Worm (Caenorhabditis elegans) whole organism, late embryonic: Measurements from ENCODE around the gene str-243.

ENCODE experiments used
- C08G9.2 ChIP-seq: sonication (generic microtip); optimal IDR thresholded peaks from 2 replicates; lab custom pipeline; 2016; ENCODE audit warnings: mild to moderate bottlenecking, missing genetic modification characterization, moderate library complexity, missing compliant biosample characterization
- C38D4.7 ChIP-seq: fragments of 200-800 bp; sonication (Bioruptor generic); optimal IDR thresholded peaks from 2 replicates; lab custom pipeline; 2018; ENCODE audit warnings: mild to moderate bottlenecking, missing genetic modification characterization, moderate library complexity, missing compliant biosample characterization
- F13H6.1 ChIP-seq: sonication (generic microtip); optimal IDR thresholded peaks from 2 replicates; lab custom pipeline; 2016; ENCODE audit warnings: missing genetic modification characterization, missing compliant biosample characterization
- K09A11.1 ChIP-seq: sonication (generic microtip); optimal IDR thresholded peaks from 2 replicates; lab custom pipeline; 2017; ENCODE audit warnings: antibody characterized with exemption, mild to moderate bottlenecking, missing genetic modification characterization, missing compliant biosample characterization; ENCODE audit not compliant: insufficient read depth
- T23F11.4 ChIP-seq: fragments of 200-800 bp; sonication (Bioruptor generic); optimal IDR thresholded peaks from 2 replicates; lab custom pipeline; 2018; ENCODE audit warnings: mild to moderate bottlenecking, missing genetic modification characterization, missing compliant biosample characterization
- ceh-14 ChIP-seq: sonication (generic microtip); optimal IDR thresholded peaks from 2 replicates; lab custom pipeline; 2016; ENCODE audit warnings: missing genotype, missing genetic modification characterization, missing compliant biosample characterization
- ceh-18 ChIP-seq: sonication (generic microtip); optimal IDR thresholded peaks from 2 replicates; lab custom pipeline; 2016; ENCODE audit warnings: missing genetic modification characterization, missing compliant biosample characterization
- ceh-2 ChIP-seq: sonication (generic microtip); optimal IDR thresholded peaks from 2 replicates; lab custom pipeline; 2016; ENCODE audit warnings: missing genotype, missing genetic modification characterization, missing compliant biosample characterization
- ceh-45 ChIP-seq: fragments of 200-800 bp; sonication (Bioruptor generic); IDR thresholded peaks from 2 replicates; pipeline ENCODE4 v1.3.6; 2022; ENCODE audit warnings: missing genetic modification reagents, missing genetic modification characterization, missing compliant biosample characterization
- ceh-6 ChIP-seq: fragments of 200-800 bp; sonication (Bioruptor generic); optimal IDR thresholded peaks from 2 replicates; lab custom pipeline; 2018; ENCODE audit warnings: mild to moderate bottlenecking, missing genetic modification characterization, missing compliant biosample characterization
- ceh-9 ChIP-seq: sonication (generic microtip); optimal IDR thresholded peaks from 2 replicates; lab custom pipeline; 2016; ENCODE audit warnings: mild to moderate bottlenecking, missing genetic modification characterization, inconsistent platforms, missing compliant biosample characterization
- che-1 ChIP-seq: sonication (generic microtip); optimal IDR thresholded peaks from 2 replicates; lab custom pipeline; 2016; ENCODE audit warnings: mild to moderate bottlenecking, missing genetic modification characterization, missing compliant biosample characterization
- dmd-4 ChIP-seq: sonication (generic microtip); optimal IDR thresholded peaks from 2 replicates; lab custom pipeline; 2016; ENCODE audit warnings: borderline replicate concordance, missing genetic modification characterization, missing compliant biosample characterization
- dve-1 ChIP-seq: sonication (generic microtip); optimal IDR thresholded peaks from 2 replicates; lab custom pipeline; 2017; ENCODE audit warnings: antibody characterized with exemption, mild to moderate bottlenecking, missing genetic modification characterization, missing compliant biosample characterization
- elt-4 ChIP-seq: sonication (generic microtip); optimal IDR thresholded peaks from 2 replicates; lab custom pipeline; 2016; ENCODE audit warnings: missing genetic modification characterization, missing compliant biosample characterization
- ets-4 ChIP-seq: sonication (generic microtip); optimal IDR thresholded peaks from 2 replicates; lab custom pipeline; 2016; ENCODE audit warnings: missing genetic modification characterization, missing compliant biosample characterization
- eyg-1 ChIP-seq: sonication (generic microtip); optimal IDR thresholded peaks from 2 replicates; lab custom pipeline; 2016; ENCODE audit warnings: missing genotype, missing genetic modification characterization, missing compliant biosample characterization
- fkh-10 ChIP-seq: fragments of 150-350 bp; optimal IDR thresholded peaks from 2 replicates; lab custom pipeline; 2014; ENCODE audit warnings: missing biosample characterization, missing genetic modification reagents, missing genetic modification characterization
- gmeb-2 ChIP-seq: sonication (generic microtip); optimal IDR thresholded peaks from 2 replicates; lab custom pipeline; 2016; ENCODE audit warnings: missing genetic modification characterization, inconsistent platforms, missing compliant biosample characterization
- hlh-13 ChIP-seq: fragments of 200-800 bp; sonication (Bioruptor generic); optimal IDR thresholded peaks from 2 replicates; lab custom pipeline; 2018; ENCODE audit warnings: mild to moderate bottlenecking, missing genetic modification characterization, missing compliant biosample characterization
- hlh-15 ChIP-seq: sonication (generic microtip); optimal IDR thresholded peaks from 2 replicates; lab custom pipeline; 2016; ENCODE audit warnings: missing genetic modification characterization, missing compliant biosample characterization
- hlh-30 ChIP-seq: sonication (generic microtip); optimal IDR thresholded peaks from 2 replicates; lab custom pipeline; 2017; ENCODE audit warnings: antibody characterized with exemption, missing genetic modification characterization, missing compliant biosample characterization; ENCODE audit not compliant: insufficient read depth
- hlh-6 ChIP-seq: sonication (generic microtip); optimal IDR thresholded peaks from 2 replicates; lab custom pipeline; 2016; ENCODE audit warnings: missing genotype, missing genetic modification characterization, missing compliant biosample characterization
- hlh-8 ChIP-seq: sonication (generic microtip); optimal IDR thresholded peaks from 2 replicates; lab custom pipeline; 2016; ENCODE audit warnings: missing genotype, missing genetic modification characterization, missing compliant biosample characterization
- madf-2 ChIP-seq: sonication (generic microtip); optimal IDR thresholded peaks from 2 replicates; lab custom pipeline; 2017; ENCODE audit warnings: missing genetic modification characterization, missing compliant biosample characterization
- npax-4 ChIP-seq: sonication (generic microtip); optimal IDR thresholded peaks from 2 replicates; lab custom pipeline; 2016; ENCODE audit warnings: missing genetic modification characterization, missing compliant biosample characterization
- pax-1 ChIP-seq: fragments of 150-350 bp; optimal IDR thresholded peaks from 2 replicates; lab custom pipeline; 2014; ENCODE audit warnings: missing biosample characterization, missing genetic modification characterization
- pha-4 ChIP-seq: fragments of 150-350 bp; optimal IDR thresholded peaks from 2 replicates; lab custom pipeline; 2018; ENCODE audit warnings: missing biosample characterization, missing genetic modification reagents, missing genetic modification characterization
- sox-2 ChIP-seq: fragments of 200-800 bp; sonication (Bioruptor generic); IDR thresholded peaks from 2 replicates; pipeline ENCODE4 v1.3.6; 2022; ENCODE audit warnings: missing genetic modification reagents, missing genetic modification characterization, missing compliant biosample characterization
- sox-4 ChIP-seq: sonication (generic microtip); optimal IDR thresholded peaks from 2 replicates; lab custom pipeline; 2017; ENCODE audit warnings: mild to moderate bottlenecking, missing genetic modification characterization, inconsistent platforms, missing compliant biosample characterization
- tbx-7 ChIP-seq: sonication (generic microtip); optimal IDR thresholded peaks from 2 replicates; lab custom pipeline; 2016; ENCODE audit warnings: missing genotype, missing genetic modification characterization, missing compliant biosample characterization
- ttx-3 ChIP-seq: sonication (generic microtip); optimal IDR thresholded peaks from 2 replicates; lab custom pipeline; 2016; ENCODE audit warnings: missing genetic modification reagents, missing genetic modification characterization, missing compliant biosample characterization
- unc-3 ChIP-seq, 2 experiments: fragments of 200-800 bp in 1 of 2; sonication (Bioruptor generic) in 1 of 2; sonication (generic microtip) in 1 of 2; conservative IDR thresholded peaks in 1 of 2; optimal IDR thresholded peaks in 1 of 2; 2 replicates each; pipeline versions ENCODE4 v1.3.6 to Lab custom; 2016 to 2022; ENCODE audit warnings: missing compliant biosample characterization in 2 of 2, missing genetic modification characterization in 2 of 2, missing genetic modification reagents in 1 of 2
- unc-42 ChIP-seq: sonication (generic microtip); optimal IDR thresholded peaks from 2 replicates; lab custom pipeline; 2016; ENCODE audit warnings: missing genotype, missing genetic modification characterization, missing compliant biosample characterization
- unc-55 ChIP-seq: sonication (generic microtip); optimal IDR thresholded peaks from 2 replicates; lab custom pipeline; 2017; ENCODE audit warnings: missing biosample characterization, missing genetic modification reagents, missing genetic modification characterization
- unc-86 ChIP-seq: sonication (generic microtip); optimal IDR thresholded peaks from 2 replicates; lab custom pipeline; 2016; ENCODE audit warnings: missing genetic modification characterization, missing compliant biosample characterization
- ztf-16 ChIP-seq: sonication (generic microtip); optimal IDR thresholded peaks from 2 replicates; lab custom pipeline; 2017; ENCODE audit warnings: missing genetic modification characterization, missing compliant biosample characterization

The str-243 gene

DNA sequence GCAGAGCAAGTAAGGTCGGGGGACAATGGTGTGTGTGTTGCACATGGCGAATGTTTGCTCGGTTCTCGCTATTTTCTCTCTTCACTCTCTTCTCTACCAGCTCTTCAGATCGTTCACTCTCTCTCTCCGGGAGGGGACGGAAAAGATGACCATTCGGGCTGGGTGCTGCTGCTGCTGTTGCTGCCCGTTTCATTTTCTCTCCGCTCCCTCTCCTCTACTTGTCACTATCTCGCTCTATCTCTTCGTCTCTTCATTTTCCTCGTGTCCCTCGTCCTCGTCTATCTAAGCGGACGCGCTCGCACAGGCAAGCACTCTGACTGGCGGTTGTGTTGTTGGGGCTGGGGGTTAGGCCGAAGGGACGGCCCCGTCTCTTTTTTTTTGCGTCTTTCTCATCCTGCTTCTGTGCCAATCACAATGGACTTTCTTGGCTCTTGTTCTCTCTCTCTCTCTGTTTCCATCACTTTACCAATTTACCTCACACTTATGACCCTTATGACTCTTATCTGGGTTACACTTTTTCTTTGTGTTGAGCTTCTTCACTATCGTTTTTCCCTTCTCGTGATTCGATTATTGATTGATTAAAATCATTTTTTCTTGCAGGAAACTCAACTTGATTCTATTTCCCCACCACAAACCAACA lies 48.0 kb upstream of the str-243 start, which contains the start of the genes F53E2.2 and unc-60 (continued):
- TF ChIP-seq hlh-6 (tag; lab: Kevin White, UChicago) (peak; percentile 2), pha-4 (no peak), sox-2 (no peak), fkh-10 (no peak), pax-1 (tag; lab: Kevin White, UChicago) (no peak)

DNA sequence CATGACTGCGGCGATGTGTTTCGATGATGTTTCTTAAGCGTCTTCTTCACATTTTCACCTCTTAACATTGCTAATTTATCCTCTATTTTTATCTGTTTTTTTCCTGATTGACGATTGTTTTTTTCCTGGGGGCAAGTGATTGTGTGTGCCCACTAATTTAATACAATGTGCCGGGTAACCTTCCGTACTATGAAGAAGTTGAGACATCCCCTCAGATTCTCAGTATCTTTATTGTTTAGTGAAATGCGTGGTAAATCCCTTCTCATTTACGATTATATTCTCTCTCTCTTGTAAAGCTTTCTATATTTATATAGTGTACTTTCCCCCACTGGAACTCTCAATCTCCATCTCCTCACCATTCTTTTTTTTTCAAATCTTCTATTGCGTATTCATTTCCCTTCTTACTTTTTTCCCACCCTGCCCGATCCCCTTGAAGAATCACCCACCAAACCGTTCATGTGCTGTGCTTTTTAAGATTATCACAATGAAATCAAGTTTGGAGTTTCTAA lies 46.2 kb upstream of the str-243 start:
- TF ChIP-seq elt-4 (tag; lab: Kevin White, UChicago) (no peak), ceh-6 (GFP tag; lab: Kevin White, UChicago) (no peak), K09A11.1 (no peak), gmeb-2 (tag; lab: Kevin White, UChicago) (no peak), pax-1 (tag; lab: Kevin White, UChicago) (no peak), che-1 (no peak), dmd-4 (tag; lab: Kevin White, UChicago) (no peak), tbx-7 (tag; lab: Kevin White, UChicago) (no peak)

DNA sequence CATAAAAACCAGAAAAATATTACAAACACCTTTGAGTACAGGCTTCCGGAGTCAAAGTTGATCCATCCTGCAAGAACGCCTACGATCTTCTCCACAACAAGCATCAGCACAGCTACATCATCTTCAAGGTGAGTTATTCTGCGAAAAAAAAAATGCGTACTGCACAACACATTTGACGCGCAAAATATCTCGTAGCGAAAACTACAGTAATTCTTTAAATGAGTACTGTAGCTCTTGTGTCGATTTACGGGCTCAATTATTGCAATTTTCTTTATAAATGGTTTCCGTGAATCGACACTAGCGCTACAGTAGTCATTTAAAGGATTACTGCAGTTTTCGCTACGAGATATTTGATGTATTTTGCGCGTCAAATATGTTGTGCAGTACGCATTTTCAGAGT lies 45.7 kb upstream of the str-243 start:
- TF ChIP-seq T23F11.4: no peak
- TF ChIP-seq hlh-30 (tag; lab: Kevin White, UChicago): no peak
- no peak for TF ChIP-seq ceh-18 (tag; lab: Kevin White, UChicago)
- no peak for TF ChIP-seq ttx-3
- no peak for TF ChIP-seq ceh-2
- no peak for TF ChIP-seq sox-4
- TF ChIP-seq hlh-8 (tag; lab: Kevin White, UChicago): no peak
- TF ChIP-seq ceh-14 (tag; lab: Kevin White, UChicago): no peak
- TF ChIP-seq ceh-9 (tag; lab: Kevin White, UChicago): no peak
- no peak for TF ChIP-seq hlh-6 (tag; lab: Kevin White, UChicago)
- no peak for TF ChIP-seq unc-55 (GFP tag; lab: Kevin White, UChicago)
- no peak for TF ChIP-seq ets-4 (tag; lab: Kevin White, UChicago)
- TF ChIP-seq sox-2: no peak
- no peak for TF ChIP-seq ztf-16 (tag; lab: Kevin White, UChicago)
- TF ChIP-seq ceh-45 (GFP tag; lab: Robert Waterston, UW): no peak

DNA sequence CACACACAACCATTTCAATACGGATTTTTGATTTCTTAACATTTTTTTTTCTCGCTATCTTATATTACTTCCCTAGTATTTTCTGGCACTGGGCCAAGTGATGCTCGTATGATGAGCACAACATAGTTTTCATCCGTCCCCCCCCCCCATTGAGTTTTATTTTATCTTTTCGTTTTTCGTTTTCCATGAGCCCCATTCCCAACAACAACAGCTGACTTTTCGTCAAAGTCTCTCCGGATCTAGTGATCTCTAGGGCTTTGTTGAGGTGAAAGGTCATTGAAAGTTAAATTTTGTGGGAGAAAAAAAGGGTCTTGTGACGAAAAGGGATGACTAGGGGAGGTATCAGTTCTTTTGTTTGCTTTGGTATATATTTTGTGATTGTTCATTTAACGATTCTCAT lies 41.7 kb upstream of the str-243 start:
- TF ChIP-seq ceh-18 (tag; lab: Kevin White, UChicago) (peak; percentile 60), hlh-13 (GFP tag; lab: Kevin White, UChicago) (no peak)

DNA sequence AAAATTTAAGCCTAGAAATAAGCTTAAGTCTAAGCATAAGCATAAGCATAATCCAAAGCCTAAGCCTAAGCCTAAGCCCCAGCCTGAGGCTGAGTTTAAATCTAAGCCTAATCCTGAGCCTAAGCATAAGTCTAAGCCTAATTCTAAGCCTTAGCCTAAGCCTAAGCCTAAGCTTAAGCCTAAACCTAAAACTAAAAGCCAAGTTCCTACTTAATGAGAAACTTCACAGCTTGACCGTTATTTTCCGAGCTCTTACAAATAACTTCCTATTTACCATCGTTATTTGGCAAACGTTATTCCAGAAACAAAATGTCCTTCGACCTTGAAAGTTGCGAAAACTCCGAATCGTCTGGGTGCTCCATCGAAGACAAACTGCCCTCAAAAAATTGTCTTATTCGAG lies 40.8 kb upstream of the str-243 start, which contains the start of gene C38C3.4:
TSS of gene C38C3.4 (plus strand) at position 301 of the 400 bp plus-strand sequence.
- TF ChIP-seq dve-1 (peak; percentile 42), unc-55 (GFP tag; lab: Kevin White, UChicago) (no peak)

DNA sequence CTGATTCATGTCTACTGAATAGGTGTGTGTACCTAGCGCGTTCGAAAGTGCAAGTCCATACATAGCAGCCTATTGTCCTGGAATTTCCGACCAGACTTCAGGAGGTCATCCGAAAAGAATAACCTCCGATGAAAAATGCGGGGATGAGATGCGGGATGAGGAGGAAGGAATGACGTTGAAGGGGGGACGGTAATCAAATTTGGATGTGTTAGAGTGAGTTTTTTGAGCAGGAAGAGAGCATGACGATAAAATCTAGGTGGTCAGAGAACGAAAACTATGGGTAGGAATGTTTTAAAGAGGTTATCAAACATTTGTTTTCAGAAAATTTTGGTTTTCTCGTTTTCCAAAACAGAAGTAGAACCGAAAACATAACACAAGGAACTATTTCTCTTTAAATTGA lies 36.6 kb upstream of the str-243 start:
- TF ChIP-seq unc-42 (tag; lab: Kevin White, UChicago) (peak; percentile 67), dmd-4 (tag; lab: Kevin White, UChicago) (no peak), F13H6.1 (tag; lab: Kevin White, UChicago) (no peak)

DNA sequence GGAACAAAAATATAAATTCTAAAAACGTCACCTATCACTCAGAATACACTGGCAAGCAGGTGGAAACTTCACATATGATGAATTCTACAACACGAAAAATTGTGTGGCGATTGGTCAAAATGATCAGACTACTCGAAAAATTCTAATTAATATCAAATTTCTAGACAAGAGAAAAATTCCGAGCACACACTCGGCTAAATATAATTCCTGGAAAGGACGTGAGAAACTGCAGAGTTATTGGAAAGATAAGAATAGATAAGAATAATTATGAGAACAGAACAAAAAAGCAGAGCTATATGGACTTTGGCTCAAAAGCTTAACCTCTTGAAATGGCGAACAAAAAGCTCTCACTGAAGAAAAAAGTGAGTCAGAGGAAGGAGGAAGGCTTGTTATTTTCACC lies 35.3 kb upstream of the str-243 start:
- TF ChIP-seq hlh-30 (tag; lab: Kevin White, UChicago) (no peak), ceh-45 (GFP tag; lab: Robert Waterston, UW) (no peak), hlh-15 (tag; lab: Kevin White, UChicago) (no peak), sox-4 (no peak), npax-4 (tag; lab: Kevin White, UChicago) (no peak), eyg-1 (no peak), unc-3 (GFP tag; conservative IDR thresholded peaks at IDR 0.05; lab: Robert Waterston, UW) (no peak), unc-3 (tag; optimal IDR thresholded peaks at IDR 0.05; lab: Kevin White, UChicago) (no peak), sox-2 (no peak), C38D4.7 (GFP tag; lab: Kevin White, UChicago) (no peak), unc-86 (tag; lab: Kevin White, UChicago) (no peak), C08G9.2 (tag; lab: Kevin White, UChicago) (no peak), madf-2 (tag; lab: Kevin White, UChicago) (no peak)
- TF ChIP-seq, all 69 proteins: peak for 0
